Worm (Caenorhabditis elegans) whole organism, L2 larva: ENCODE data around the gene cisd-3.1.

Experiments
- ceh-16 ChIP-seq: fragments of 150-350 bp; optimal IDR thresholded peaks from 2 replicates; lab custom pipeline; 2014; ENCODE audit warnings: missing biosample characterization, missing genetic modification characterization
- dmd-4 ChIP-seq: sonication (generic microtip); optimal IDR thresholded peaks from 2 replicates; lab custom pipeline; 2017; ENCODE audit warnings: missing biosample characterization, missing genetic modification characterization
- mab-5 ChIP-seq: fragments of 150-350 bp; optimal IDR thresholded peaks from 2 replicates; lab custom pipeline; 2014; ENCODE audit warnings: missing biosample characterization, missing genetic modification characterization
- nhr-11 ChIP-seq: fragments of 150-350 bp; optimal IDR thresholded peaks from 2 replicates; lab custom pipeline; 2014; ENCODE audit warnings: missing biosample characterization, missing genetic modification characterization

DNA sequence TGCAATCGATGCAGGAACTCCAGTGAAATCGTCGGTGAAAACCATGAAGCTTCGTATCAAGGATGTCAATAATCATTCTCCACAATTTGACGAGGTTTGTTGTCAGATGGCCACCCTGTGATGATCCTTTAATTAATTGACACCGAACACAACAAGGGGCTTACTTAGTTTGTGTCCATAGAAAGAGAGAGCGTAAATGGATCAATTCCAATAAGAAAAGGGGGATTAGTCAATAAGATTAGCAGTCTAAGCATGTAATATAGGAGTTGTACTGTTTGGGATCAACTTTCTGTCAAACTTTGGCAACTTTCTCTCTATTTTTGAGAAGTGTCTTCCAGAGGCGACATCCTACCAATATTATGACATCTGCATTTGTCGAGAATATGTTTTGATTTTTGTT, 18.6 kb upstream of the cisd-3.1 start:
- no peak for TF ChIP-seq ceh-16 (tag; lab: Kevin White, UChicago)
- no peak for TF ChIP-seq nhr-11 (tag; lab: Kevin White, UChicago)
- no peak for TF ChIP-seq mab-5 (tag; lab: Kevin White, UChicago)
- TF ChIP-seq dmd-4, result no peak
